Fruit fly (Drosophila melanogaster): Measurements from ENCODE around the gene CG5808.
A peak's percentile ranks its signal among the peaks of the same experiment; 100 is the strongest.

CG5808 gene

DNA sequence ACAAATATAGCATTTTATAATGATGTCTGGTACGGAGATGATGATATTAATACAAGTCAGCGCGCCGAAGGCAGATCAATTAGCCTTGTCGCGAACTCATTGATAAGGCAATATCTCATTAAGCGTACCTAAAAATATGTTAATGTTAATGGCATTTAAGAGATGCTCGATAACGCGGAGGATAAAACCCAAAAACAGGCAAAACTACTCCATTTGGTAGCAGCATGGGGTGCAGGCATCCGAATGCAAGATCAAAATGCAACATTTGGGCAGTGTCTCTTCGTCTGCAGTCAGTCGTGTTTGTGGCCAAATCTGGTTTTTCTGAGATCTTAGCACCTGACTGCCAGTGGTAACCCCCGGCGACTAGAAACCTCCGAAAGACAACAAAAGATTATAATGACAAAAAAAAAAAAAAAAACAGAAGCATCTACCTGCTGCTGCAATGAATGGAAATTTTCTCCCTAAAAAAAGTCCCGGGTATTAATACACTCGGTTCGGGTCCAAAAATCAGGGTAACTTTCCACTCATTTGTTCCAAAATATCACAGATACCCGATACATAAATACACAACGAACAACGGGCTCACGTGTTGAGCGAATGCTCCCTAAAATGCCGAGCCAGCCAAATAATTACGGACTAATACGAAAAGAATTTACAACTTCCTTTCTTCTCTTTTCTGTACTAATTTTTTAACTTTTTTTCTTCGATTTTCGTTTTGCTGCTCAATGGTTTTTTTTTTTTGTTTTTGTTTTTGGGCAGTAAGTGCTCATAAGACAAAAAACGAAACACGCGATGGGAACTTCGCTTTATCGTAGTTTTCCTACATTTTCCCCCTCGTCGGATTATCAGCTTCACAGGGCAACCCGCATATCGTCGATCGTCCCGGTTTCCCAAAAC is 29.4 kb upstream of the CG5808 start:
- no peak for TF ChIP-seq CG7045 (GFP tag; optimal IDR thresholded peaks at IDR 0.05)
- peak; percentile 84 for TF ChIP-seq tj (GFP tag; optimal IDR thresholded peaks at IDR 0.05)

DNA sequence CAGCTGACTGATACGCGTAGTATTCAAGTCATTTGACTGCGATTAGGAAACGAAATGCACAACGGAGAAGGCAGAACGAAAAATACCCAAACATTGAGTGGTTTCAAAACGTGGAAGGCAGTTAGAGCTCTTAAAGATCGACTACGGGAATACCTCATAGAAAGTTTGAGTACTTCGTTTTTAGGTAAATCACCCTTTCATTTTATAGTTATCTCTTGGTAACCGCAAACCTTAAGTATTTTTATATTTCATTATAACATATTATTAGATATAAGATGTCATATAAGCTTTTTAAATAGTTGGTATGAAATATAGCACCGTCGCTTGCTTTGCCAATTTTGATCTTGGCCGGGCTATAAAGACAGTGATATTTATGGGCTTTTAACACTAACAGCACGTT is 28.3 kb upstream of the CG5808 start:
- TF ChIP-seq CG1620 (GFP tag; optimal IDR thresholded peaks at IDR 0.05) (no peak), Crg-1 (GFP tag; optimal IDR thresholded peaks at IDR 0.05) (no peak), Clk (GFP tag; optimal IDR thresholded peaks at IDR 0.05) (no peak), CG7101 (tag; optimal IDR thresholded peaks at IDR 0.05) (no peak)

DNA sequence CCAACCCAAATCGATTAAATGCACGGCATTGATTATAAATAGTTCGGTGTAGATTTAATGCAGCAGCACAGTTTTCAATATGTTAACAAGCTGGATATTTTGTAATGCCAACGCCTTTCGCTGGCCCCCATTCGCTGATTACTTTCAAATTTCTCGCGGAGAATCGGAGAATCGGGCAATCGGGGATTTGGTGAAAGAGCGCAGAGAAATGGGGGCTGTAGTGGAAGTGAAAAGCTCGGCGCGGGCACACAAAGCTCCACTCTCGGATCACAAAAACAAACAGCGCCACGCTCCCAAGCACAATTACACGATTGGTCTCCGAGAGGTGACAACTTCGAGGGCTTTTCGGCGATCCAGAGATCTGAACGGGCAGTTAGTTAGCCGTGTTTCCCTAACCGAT is 24.8 kb upstream of the CG5808 start, which contains the start of gene Esp:
Gene Esp, plus strand, starts transcription at position 301 of the 400 bp plus-strand sequence.
- TF ChIP-seq CG1620 (GFP tag; optimal IDR thresholded peaks at IDR 0.05) (no peak), Hr96 (GFP tag; optimal IDR thresholded peaks at IDR 0.05) (no peak), CG7101 (tag; optimal IDR thresholded peaks at IDR 0.05) (no peak), bab1 (GFP tag; optimal IDR thresholded peaks at IDR 0.05) (no peak), Mnt (GFP tag; optimal IDR thresholded peaks at IDR 0.05) (no peak), kay (GFP tag; ENCODE audit: borderline replicate concordance) (no peak), cnc (optimal IDR thresholded peaks at IDR 0.05) (no peak), CG11617 (GFP tag; optimal IDR thresholded peaks at IDR 0.05) (no peak), ovo (GFP tag; optimal IDR thresholded peaks at IDR 0.05) (no peak), CG12768 (GFP tag; optimal IDR thresholded peaks at IDR 0.05) (no peak), CG5204 (GFP tag; optimal IDR thresholded peaks at IDR 0.05) (no peak), tj (GFP tag; optimal IDR thresholded peaks at IDR 0.05) (no peak), cic (GFP tag; optimal IDR thresholded peaks at IDR 0.05) (no peak)

DNA sequence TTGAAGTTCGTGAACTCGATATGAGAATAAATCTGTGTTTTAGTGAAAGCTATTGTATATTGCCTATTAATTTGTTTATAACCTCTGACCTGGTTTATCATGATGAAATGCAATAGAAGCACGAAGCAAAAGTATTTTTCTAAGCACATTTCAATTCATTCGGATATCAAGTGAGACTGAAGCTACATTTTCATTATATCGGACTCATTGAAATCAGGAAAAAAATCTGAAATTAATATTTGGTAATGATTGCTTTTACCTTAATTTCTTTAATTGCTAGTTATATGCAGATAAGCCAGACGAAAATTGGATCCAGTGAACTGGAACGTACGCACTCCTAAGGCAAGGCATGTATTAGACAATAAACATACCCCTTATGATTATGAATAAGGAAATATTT is 24.3 kb upstream of the CG5808 start, which contains the start of gene CG33658:
Gene CG33658, minus strand, starts transcription at position 101 of the 400 bp plus-strand sequence.
- no peak for TF ChIP-seq kay (GFP tag; ENCODE audit: borderline replicate concordance)
- TF ChIP-seq CG7045 (GFP tag; optimal IDR thresholded peaks at IDR 0.05) = no peak
- no peak for TF ChIP-seq CG5204 (GFP tag; optimal IDR thresholded peaks at IDR 0.05)
- TF ChIP-seq CG14711 (tag; optimal IDR thresholded peaks at IDR 0.05) = no peak
- TF ChIP-seq bab1 (GFP tag; optimal IDR thresholded peaks at IDR 0.05) = no peak
- no peak for TF ChIP-seq CG12768 (GFP tag; optimal IDR thresholded peaks at IDR 0.05)
- no peak for TF ChIP-seq cnc (optimal IDR thresholded peaks at IDR 0.05)
- TF ChIP-seq Mnt (GFP tag; optimal IDR thresholded peaks at IDR 0.05) = no peak
- no peak for TF ChIP-seq toe (GFP tag; optimal IDR thresholded peaks at IDR 0.05)
- no peak for TF ChIP-seq pad (GFP tag; optimal IDR thresholded peaks at IDR 0.05)
- TF ChIP-seq tj (GFP tag; optimal IDR thresholded peaks at IDR 0.05) = no peak
- no peak for TF ChIP-seq Clk (GFP tag; optimal IDR thresholded peaks at IDR 0.05)
- no peak for TF ChIP-seq ovo (GFP tag; optimal IDR thresholded peaks at IDR 0.05)
- TF ChIP-seq Crg-1 (GFP tag; optimal IDR thresholded peaks at IDR 0.05) = no peak
- no peak for TF ChIP-seq CG1620 (GFP tag; optimal IDR thresholded peaks at IDR 0.05)
- TF ChIP-seq Hr96 (GFP tag; optimal IDR thresholded peaks at IDR 0.05) = no peak
- no peak for TF ChIP-seq CG7101 (tag; optimal IDR thresholded peaks at IDR 0.05)
- no peak for TF ChIP-seq CG33017 (tag; optimal IDR thresholded peaks at IDR 0.05)
- no peak for TF ChIP-seq cic (GFP tag; optimal IDR thresholded peaks at IDR 0.05)
- TF ChIP-seq CG11617 (GFP tag; optimal IDR thresholded peaks at IDR 0.05) = no peak

DNA sequence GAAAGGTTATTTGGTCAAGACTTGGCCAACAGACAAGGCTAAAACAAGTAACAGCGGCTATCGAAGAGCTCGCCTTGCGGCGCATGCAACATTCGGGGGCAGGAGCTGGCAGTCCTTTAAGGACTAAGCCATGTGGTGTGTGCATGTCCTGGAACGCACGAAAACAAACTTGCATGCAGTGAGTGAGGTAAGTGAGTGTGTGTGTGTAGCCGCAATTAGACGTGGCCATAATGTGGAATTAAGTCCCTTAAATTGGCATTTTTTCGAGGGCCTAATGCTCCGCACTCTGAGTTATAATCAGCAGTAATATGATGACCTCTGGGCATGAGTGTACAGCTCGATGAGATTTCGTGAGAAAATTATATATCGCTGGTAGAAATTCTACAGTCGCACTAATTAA is 16.8 kb upstream of the CG5808 start, which contains the start of gene sosie:
Gene sosie, plus strand, starts transcription at position 301 of the 400 bp plus-strand sequence.
- TF ChIP-seq CG11617 (GFP tag; optimal IDR thresholded peaks at IDR 0.05) (no peak), cic (GFP tag; optimal IDR thresholded peaks at IDR 0.05) (no peak), cnc (optimal IDR thresholded peaks at IDR 0.05) (no peak), CG12768 (GFP tag; optimal IDR thresholded peaks at IDR 0.05) (no peak), CG7101 (tag; optimal IDR thresholded peaks at IDR 0.05) (no peak), CG33017 (tag; optimal IDR thresholded peaks at IDR 0.05) (no peak), toe (GFP tag; optimal IDR thresholded peaks at IDR 0.05) (no peak), tj (GFP tag; optimal IDR thresholded peaks at IDR 0.05) (no peak), kay (GFP tag; ENCODE audit: borderline replicate concordance) (no peak), bab1 (GFP tag; optimal IDR thresholded peaks at IDR 0.05) (no peak), CG5204 (GFP tag; optimal IDR thresholded peaks at IDR 0.05) (no peak), ovo (GFP tag; optimal IDR thresholded peaks at IDR 0.05) (no peak), Clk (GFP tag; optimal IDR thresholded peaks at IDR 0.05) (no peak), pad (GFP tag; optimal IDR thresholded peaks at IDR 0.05) (no peak), Hr96 (GFP tag; optimal IDR thresholded peaks at IDR 0.05) (no peak), Crg-1 (GFP tag; optimal IDR thresholded peaks at IDR 0.05) (no peak)

DNA sequence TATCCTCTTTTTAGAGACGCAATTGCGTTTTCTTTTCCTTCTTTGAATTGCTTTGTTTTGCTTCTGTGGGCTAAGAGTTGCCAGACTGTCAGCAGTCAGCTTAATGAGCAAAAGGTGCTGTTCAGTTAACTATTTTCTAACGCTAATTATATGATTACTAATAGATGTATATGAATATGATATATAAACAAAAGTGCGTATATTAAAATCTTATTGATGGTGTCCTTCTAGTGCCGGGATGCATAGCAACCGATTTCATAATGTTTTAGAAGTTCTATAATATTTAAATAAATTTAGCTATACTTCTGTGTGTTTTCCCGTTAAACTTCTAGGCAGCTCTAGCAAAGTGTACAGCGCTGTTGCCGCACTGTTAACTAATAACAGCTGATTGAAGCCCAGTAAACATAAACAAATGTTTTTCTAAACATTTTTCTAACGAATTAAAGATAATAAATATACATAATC is 13.1 kb upstream of the CG5808 start, which contains the start of the genes Kaz and CG43273:
Gene Kaz, minus strand, starts transcription at position 73 of the 465 bp plus-strand sequence.
Gene CG43273, plus strand, starts transcription at position 415 of the 465 bp plus-strand sequence.
- TF ChIP-seq ovo (GFP tag; optimal IDR thresholded peaks at IDR 0.05) (peak; percentile 46), cic (GFP tag; optimal IDR thresholded peaks at IDR 0.05) (no peak), Crg-1 (GFP tag; optimal IDR thresholded peaks at IDR 0.05) (peak; percentile 14), CG1620 (GFP tag; optimal IDR thresholded peaks at IDR 0.05) (peak; percentile 67), CG5204 (GFP tag; optimal IDR thresholded peaks at IDR 0.05) (peak; percentile 40), CG33017 (tag; optimal IDR thresholded peaks at IDR 0.05) (peak; percentile 37), Clk (GFP tag; optimal IDR thresholded peaks at IDR 0.05) (no peak), CG11617 (GFP tag; optimal IDR thresholded peaks at IDR 0.05) (peak; percentile 54), cnc (optimal IDR thresholded peaks at IDR 0.05) (no peak), Hr96 (GFP tag; optimal IDR thresholded peaks at IDR 0.05) (no peak), pad (GFP tag; optimal IDR thresholded peaks at IDR 0.05) (peak; percentile 36), kay (GFP tag; ENCODE audit: borderline replicate concordance) (peak; percentile 62), bab1 (GFP tag; optimal IDR thresholded peaks at IDR 0.05) (peak; percentile 76), tj (GFP tag; optimal IDR thresholded peaks at IDR 0.05) (peak; percentile 35), CG7045 (GFP tag; optimal IDR thresholded peaks at IDR 0.05) (peak; percentile 41), CG14711 (tag; optimal IDR thresholded peaks at IDR 0.05) (peak; percentile 67), CG7101 (tag; optimal IDR thresholded peaks at IDR 0.05) (peak; percentile 67), Mnt (GFP tag; optimal IDR thresholded peaks at IDR 0.05) (peak; percentile 25), CG12768 (GFP tag; optimal IDR thresholded peaks at IDR 0.05) (no peak), toe (GFP tag; optimal IDR thresholded peaks at IDR 0.05) (peak; percentile 71)
